Fruit fly (Drosophila melanogaster): ENCODE measurements around the gene IM33.

DNA sequence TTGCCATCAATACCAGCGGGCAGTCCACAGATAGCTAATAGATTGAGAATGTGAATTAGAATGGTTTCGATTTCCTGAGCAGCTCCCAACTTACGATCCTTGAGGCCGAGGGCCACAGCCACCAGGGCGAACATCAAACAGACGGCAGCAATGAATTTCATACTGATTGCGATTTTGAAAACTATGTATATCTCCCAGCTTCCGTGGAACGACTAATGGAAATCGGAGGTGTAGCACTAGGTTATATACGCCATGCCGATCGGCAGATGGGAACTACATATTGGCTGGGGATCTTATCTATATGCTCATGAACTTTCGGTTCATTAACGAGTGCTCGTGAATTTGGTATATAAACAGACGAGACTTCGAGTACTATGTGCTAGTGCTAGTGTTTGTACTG lies at the start of gene IM33:
- TF ChIP-seq usp (GFP tag; optimal IDR thresholded peaks at IDR 0.05) (no peak), br (GFP tag; optimal IDR thresholded peaks at IDR 0.05) (no peak)

Measured in whole organism, wandering third instar larva.